Fruit fly (Drosophila melanogaster) whole organism, embryonic: ENCODE measurements around the gene yellow-g.

Experiments used
- Atf6 ChIP-seq: fragments of 200-800 bp; sonication (Bioruptor generic); IDR thresholded peaks from 2 replicates; pipeline ENCODE4 v1.3.6; 2022; ENCODE audit warnings: missing biosample characterization, missing genetic modification characterization
- BEAF-32 ChIP-seq: fragments of 200-800 bp; sonication (Bioruptor generic); optimal IDR thresholded peaks from 3 replicates; lab custom pipeline; 2017; ENCODE audit warnings: missing biosample characterization, missing genetic modification characterization, mild to moderate bottlenecking, moderate library complexity, missing genetic modification reagents
- CG11093 ChIP-seq: fragments of 200-800 bp; sonication (Bioruptor generic); IDR thresholded peaks from 3 replicates; pipeline ENCODE4 v1.3.6; 2022; ENCODE audit warnings: missing biosample characterization, missing genetic modification characterization
- CG13123 ChIP-seq: fragments of 200-800 bp; sonication (Bioruptor generic); optimal IDR thresholded peaks from 2 replicates; lab custom pipeline; 2016; ENCODE audit warnings: missing biosample characterization, missing genetic modification characterization
- CG13296 ChIP-seq: fragments of 200-800 bp; sonication (Bioruptor generic); optimal IDR thresholded peaks from 3 replicates; lab custom pipeline; 2018; ENCODE audit warnings: missing biosample characterization, mild to moderate bottlenecking, missing genetic modification characterization
- CG15696 ChIP-seq: fragments of 200-800 bp; sonication (Bioruptor generic); optimal IDR thresholded peaks from 2 replicates; lab custom pipeline; 2019; ENCODE audit warnings: missing biosample characterization, mild to moderate bottlenecking, missing genetic modification characterization, moderate library complexity
- CG1602 ChIP-seq: fragments of 200-800 bp; sonication (Bioruptor generic); optimal IDR thresholded peaks from 3 replicates; lab custom pipeline; 2016; ENCODE audit warnings: missing biosample characterization, missing genetic modification characterization
- CG17829 ChIP-seq: fragments of 200-800 bp; optimal IDR thresholded peaks from 2 replicates; lab custom pipeline; 2019; ENCODE audit warnings: missing biosample characterization, mild to moderate bottlenecking, missing genetic modification characterization, moderate library complexity
- CG17912 ChIP-seq: fragments of 200-800 bp; sonication (Bioruptor generic); optimal IDR thresholded peaks from 2 replicates; lab custom pipeline; 2018; ENCODE audit warnings: missing biosample characterization, mild to moderate bottlenecking, missing genetic modification characterization
- CG18011 ChIP-seq: fragments of 200-800 bp; sonication (Bioruptor generic); optimal IDR thresholded peaks from 2 replicates; lab custom pipeline; 2017; ENCODE audit warnings: missing biosample characterization, missing genetic modification characterization, mild to moderate bottlenecking, moderate library complexity, missing genotype
- CG42726 ChIP-seq: fragments of 200-800 bp; sonication (Bioruptor generic); IDR thresholded peaks from 2 replicates; pipeline ENCODE4 v1.3.6; 2022; ENCODE audit warnings: missing biosample characterization, missing genetic modification characterization; ENCODE audit not compliant: partially characterized antibody
- CG4404 ChIP-seq: fragments of 200-800 bp; sonication (Bioruptor generic); IDR thresholded peaks from 2 replicates; pipeline ENCODE4 v1.3.6; 2022; ENCODE audit warnings: missing biosample characterization, missing genetic modification characterization
- CG6272 ChIP-seq: fragments of 200-800 bp; sonication (Bioruptor generic); IDR thresholded peaks from 2 replicates; pipeline ENCODE4 v1.3.6; 2022; ENCODE audit warnings: missing biosample characterization, missing genetic modification characterization
- CG6813 ChIP-seq: fragments of 200-800 bp; sonication (Bioruptor generic); optimal IDR thresholded peaks from 2 replicates; lab custom pipeline; 2017; ENCODE audit warnings: missing biosample characterization, missing genetic modification characterization, mild to moderate bottlenecking, moderate library complexity, missing genetic modification reagents
- CG7745 ChIP-seq: fragments of 200-800 bp; sonication (Bioruptor generic); optimal IDR thresholded peaks from 2 replicates; lab custom pipeline; 2018; ENCODE audit warnings: missing biosample characterization, mild to moderate bottlenecking, missing genetic modification characterization, moderate library complexity
- CG8924 ChIP-seq: fragments of 200-800 bp; optimal IDR thresholded peaks from 3 replicates; lab custom pipeline; 2019; ENCODE audit warnings: missing biosample characterization, mild to moderate bottlenecking, missing genetic modification characterization, moderate library complexity
- CG9797 ChIP-seq: fragments of 200-800 bp; sonication (Bioruptor generic); optimal IDR thresholded peaks from 3 replicates; lab custom pipeline; 2018; ENCODE audit warnings: missing biosample characterization, mild to moderate bottlenecking, missing genetic modification characterization
- Dfd ChIP-seq, 2 experiments: fragments of >200 bp; optimal IDR thresholded peaks; 2 replicates each; lab custom pipeline; 2017; ENCODE audit warnings: missing biosample characterization in 2 of 2, missing genetic modification characterization in 2 of 2
- E2f2 ChIP-seq: fragments of 200-800 bp; sonication (Bioruptor generic); IDR thresholded peaks from 2 replicates; pipeline ENCODE4 v1.3.6; 2022; ENCODE audit warnings: missing biosample characterization, missing genetic modification characterization
- ERR ChIP-seq: fragments of 200-800 bp; sonication (Bioruptor generic); optimal IDR thresholded peaks from 2 replicates; lab custom pipeline; 2016; ENCODE audit warnings: missing biosample characterization, missing genetic modification characterization
- Hey ChIP-seq: fragments of 200-800 bp; sonication (Bioruptor generic); optimal IDR thresholded peaks from 3 replicates; lab custom pipeline; 2018; ENCODE audit warnings: missing biosample characterization, mild to moderate bottlenecking, missing genetic modification characterization
- Lhr ChIP-seq: fragments of 200-800 bp; sonication (Bioruptor generic); optimal IDR thresholded peaks from 3 replicates; lab custom pipeline; 2017; ENCODE audit warnings: mild to moderate bottlenecking, missing biosample characterization, missing genetic modification reagents, missing genetic modification characterization
- Lpt ChIP-seq: fragments of >200 bp; optimal IDR thresholded peaks from 2 replicates; lab custom pipeline; 2018; ENCODE audit warnings: missing biosample characterization, missing genetic modification characterization
- Meics ChIP-seq: fragments of 200-800 bp; sonication (Bioruptor generic); optimal IDR thresholded peaks from 2 replicates; lab custom pipeline; 2017; ENCODE audit warnings: missing biosample characterization, mild to moderate bottlenecking, missing genetic modification characterization
- NfI ChIP-seq: fragments of 200-800 bp; sonication (Bioruptor generic); optimal IDR thresholded peaks from 3 replicates; lab custom pipeline; 2018; ENCODE audit warnings: missing biosample characterization, mild to moderate bottlenecking, missing genetic modification characterization, moderate library complexity
- PHDP ChIP-seq: fragments of 200-800 bp; sonication (Bioruptor generic); optimal IDR thresholded peaks from 3 replicates; lab custom pipeline; 2018; ENCODE audit warnings: missing biosample characterization, mild to moderate bottlenecking, missing genetic modification characterization, moderate library complexity
- Ravus ChIP-seq: fragments of 200-800 bp; sonication (Bioruptor generic); IDR thresholded peaks from 2 replicates; pipeline ENCODE4 v1.3.6; 2022; ENCODE audit warnings: missing biosample characterization, missing genetic modification characterization
- Rx ChIP-seq: fragments of 200-800 bp; sonication (Bioruptor generic); IDR thresholded peaks from 2 replicates; pipeline ENCODE4 v1.3.6; 2022; ENCODE audit warnings: missing biosample characterization, missing genetic modification characterization
- Sin3A ChIP-seq: fragments of >200 bp; optimal IDR thresholded peaks from 2 replicates; lab custom pipeline; 2018
- Vsx1 ChIP-seq: fragments of 200-800 bp; sonication (Bioruptor generic); optimal IDR thresholded peaks from 2 replicates; lab custom pipeline; 2017; ENCODE audit warnings: missing biosample characterization, mild to moderate bottlenecking, missing genetic modification characterization, missing genetic modification reagents
- ara ChIP-seq: fragments of 200-800 bp; sonication (Bioruptor generic); IDR thresholded peaks from 2 replicates; pipeline ENCODE4 v1.3.6; 2022; ENCODE audit warnings: missing biosample characterization, missing genetic modification characterization
- fru ChIP-seq: fragments of >200 bp; optimal IDR thresholded peaks from 2 replicates; lab custom pipeline; 2017
- fu2 ChIP-seq: fragments of 200-800 bp; sonication (Bioruptor generic); optimal IDR thresholded peaks from 2 replicates; lab custom pipeline; 2016; ENCODE audit warnings: missing biosample characterization, missing genetic modification characterization
- gcm ChIP-seq: fragments of 200-800 bp; sonication (Bioruptor generic); optimal IDR thresholded peaks from 2 replicates; lab custom pipeline; 2019; ENCODE audit warnings: missing biosample characterization, mild to moderate bottlenecking, missing genetic modification characterization, moderate library complexity
- gcm2 ChIP-seq: fragments of 200-800 bp; sonication (Bioruptor generic); optimal IDR thresholded peaks from 2 replicates; lab custom pipeline; 2016; ENCODE audit warnings: missing biosample characterization, missing genetic modification characterization
- h ChIP-seq: fragments of >200 bp; optimal IDR thresholded peaks from 2 replicates; lab custom pipeline; 2017
- ind ChIP-seq: fragments of 200-800 bp; sonication (Bioruptor generic); optimal IDR thresholded peaks from 3 replicates; lab custom pipeline; 2016; ENCODE audit warnings: missing biosample characterization, missing genetic modification characterization
- knrl ChIP-seq: fragments of 200-800 bp; sonication (Bioruptor generic); IDR thresholded peaks from 3 replicates; pipeline ENCODE4 v1.3.6; 2022; ENCODE audit warnings: missing biosample characterization, missing genetic modification characterization; ENCODE audit not compliant: partially characterized antibody
- lab ChIP-seq: fragments of 200-800 bp; sonication (Bioruptor generic); optimal IDR thresholded peaks from 3 replicates; lab custom pipeline; 2017; ENCODE audit warnings: missing biosample characterization, missing genetic modification characterization, mild to moderate bottlenecking, moderate library complexity, missing genetic modification reagents
- mirr ChIP-seq: fragments of 200-800 bp; sonication (Bioruptor generic); optimal IDR thresholded peaks from 3 replicates; lab custom pipeline; 2018; ENCODE audit warnings: missing biosample characterization, mild to moderate bottlenecking, missing genetic modification characterization
- otp ChIP-seq: fragments of 200-800 bp; sonication (Bioruptor generic); IDR thresholded peaks from 3 replicates; pipeline ENCODE4, ENCODE4 v1.3.6; 2022; ENCODE audit warnings: missing biosample characterization, missing genetic modification characterization
- peb ChIP-seq: fragments of 200-800 bp; sonication (Bioruptor generic); IDR thresholded peaks from 2 replicates; pipeline ENCODE4 v1.3.6; 2022; ENCODE audit warnings: missing biosample characterization, missing genetic modification characterization
- pros ChIP-seq: fragments of 200-800 bp; sonication (Bioruptor generic); optimal IDR thresholded peaks from 3 replicates; lab custom pipeline; 2019; ENCODE audit warnings: missing biosample characterization, mild to moderate bottlenecking, missing genetic modification characterization, moderate library complexity
- pzg ChIP-seq: fragments of 200-800 bp; sonication (Bioruptor generic); optimal IDR thresholded peaks from 3 replicates; lab custom pipeline; 2018; ENCODE audit warnings: missing biosample characterization, mild to moderate bottlenecking, missing genetic modification characterization, moderate library complexity
- ro ChIP-seq: fragments of 200-800 bp; sonication (Bioruptor generic); IDR thresholded peaks from 2 replicates; pipeline ENCODE4 v1.3.6; 2022; ENCODE audit warnings: missing biosample characterization, missing genetic modification characterization
- sens-2 ChIP-seq: fragments of 200-800 bp; sonication (Bioruptor generic); IDR thresholded peaks from 2 replicates; pipeline ENCODE4 v1.3.6; 2022; ENCODE audit warnings: missing biosample characterization, missing genetic modification characterization
- sr ChIP-seq: fragments of 200-800 bp; sonication (Bioruptor generic); IDR thresholded peaks from 3 replicates; pipeline ENCODE4 v1.3.6; 2022; ENCODE audit warnings: missing biosample characterization, missing genetic modification characterization
- ssp ChIP-seq: fragments of 200-800 bp; sonication (Bioruptor generic); IDR thresholded peaks from 2 replicates; pipeline ENCODE4 v1.3.6; 2022; ENCODE audit warnings: missing biosample characterization, missing genetic modification characterization
- stwl ChIP-seq: fragments of 200-800 bp; sonication (Bioruptor generic); optimal IDR thresholded peaks from 3 replicates; lab custom pipeline; 2018; ENCODE audit warnings: missing biosample characterization, mild to moderate bottlenecking, missing genetic modification characterization, moderate library complexity
- tin ChIP-seq: fragments of 200-800 bp; sonication (Bioruptor generic); optimal IDR thresholded peaks from 3 replicates; lab custom pipeline; 2016; ENCODE audit warnings: missing biosample characterization, missing genetic modification characterization
- z ChIP-seq: fragments of 200-800 bp; sonication (Bioruptor generic); IDR thresholded peaks from 3 replicates; pipeline ENCODE4 v1.3.6; 2022; ENCODE audit warnings: missing biosample characterization, missing genetic modification characterization
- zf30C ChIP-seq: fragments of 200-800 bp; sonication (Bioruptor generic); optimal IDR thresholded peaks from 3 replicates; lab custom pipeline; 2018; ENCODE audit warnings: missing biosample characterization, mild to moderate bottlenecking, missing genetic modification characterization

yellow-g gene

DNA sequence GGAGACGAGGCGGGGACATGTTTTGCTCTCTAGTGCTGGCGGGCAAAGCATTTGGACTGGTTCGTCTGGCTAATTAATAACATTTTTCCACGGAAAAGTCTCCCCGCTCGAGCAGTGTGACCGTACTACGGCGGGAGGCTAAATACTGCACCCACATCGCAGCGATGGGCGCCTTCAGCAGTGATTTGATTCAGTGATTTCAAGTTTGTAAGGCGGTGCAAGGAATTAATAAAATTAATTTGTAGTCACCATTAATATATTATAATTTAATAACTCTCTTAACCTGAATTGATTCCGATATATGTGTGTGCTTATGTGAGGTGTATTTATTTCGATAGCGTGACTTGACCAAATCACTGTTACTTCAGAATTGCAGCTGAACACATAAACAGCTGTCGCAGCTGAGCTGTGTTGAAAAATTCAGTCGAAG, 10.0 kb downstream of the yellow-g start, which contains the start of the genes oxt and CG13807 (continued):
- TF ChIP-seq zf30C (GFP tag; lab: Kevin White, UChicago) (no peak), ERR (no peak), stwl (tag; lab: Kevin White, UChicago) (peak; percentile 86), CG42726 (GFP tag; lab: Robert Waterston, UW) (no peak), CG6272 (GFP tag; lab: Robert Waterston, UW) (peak; percentile 86), Vsx1 (peak; percentile 94), fru (lab: Kevin White, UChicago) (no peak), sr (GFP tag; lab: Robert Waterston, UW) (peak; percentile 44; the same call in 1 of the 3 replicates), Dfd (GFP tag; optimal IDR thresholded peaks at IDR 0.05; lab: Kevin White, UChicago) (no peak), Rx (GFP tag; lab: Robert Waterston, UW) (peak; percentile 80), CG11093 (GFP tag; lab: Robert Waterston, UW) (peak; percentile 84), CG7745 (tag; lab: Kevin White, UChicago) (no peak), knrl (GFP tag; lab: Robert Waterston, UW) (peak; percentile 18; the same call in 1 of the 3 replicates), ind (GFP tag; lab: Kevin White, UChicago) (peak; percentile 87), CG6813 (GFP tag; lab: Kevin White, UChicago) (peak; percentile 45), Meics (peak; percentile 85), E2f2 (GFP tag; lab: Robert Waterston, UW) (peak; percentile 70), ssp (GFP tag; lab: Robert Waterston, UW) (peak; percentile 82), Hey (tag; lab: Kevin White, UChicago) (peak; percentile 44), Ravus (peak; percentile 54), pzg (GFP tag; lab: Kevin White, UChicago) (peak; percentile 58), tin (GFP tag; lab: Kevin White, UChicago) (peak; percentile 83), ara (GFP tag; lab: Robert Waterston, UW) (peak; percentile 89), Sin3A (lab: Kevin White, UChicago) (peak; percentile 68), lab (GFP tag; lab: Kevin White, UChicago) (peak; percentile 86), Lhr (GFP tag; lab: Kevin White, UChicago) (peak; percentile 80), otp (GFP tag; lab: Robert Waterston, UW) (peak; percentile 70), sens-2 (peak; percentile 84), h (lab: Kevin White, UChicago) (no peak), CG4404 (GFP tag; lab: Robert Waterston, UW) (peak; percentile 82), PHDP (tag; lab: Kevin White, UChicago) (peak; percentile 92), mirr (peak; percentile 58), CG1602 (peak; percentile 83), gcm (peak; percentile 90), CG18011 (GFP tag; lab: Kevin White, UChicago) (peak; percentile 82), CG13296 (peak; percentile 81), BEAF-32 (GFP tag; lab: Kevin White, UChicago) (peak; percentile 54), CG9797 (GFP tag; lab: Kevin White, UChicago) (peak; percentile 74), fu2 (GFP tag; lab: Kevin White, UChicago) (no peak), Atf6 (GFP tag; lab: Robert Waterston, UW) (peak; percentile 85), CG17912 (GFP tag; lab: Kevin White, UChicago) (peak; percentile 84), CG13123 (GFP tag; lab: Kevin White, UChicago) (peak; percentile 60), CG8924 (tag; lab: Kevin White, UChicago) (peak; percentile 86), NfI (peak; percentile 92), CG15696 (tag; lab: Kevin White, UChicago) (peak; percentile 81), ro (peak; percentile 52; the same call in 1 of the 2 replicates), peb (peak; percentile 86), CG17829 (peak; percentile 92), gcm2 (GFP tag; lab: Kevin White, UChicago) (peak; percentile 60), Lpt (GFP tag; lab: Kevin White, UChicago) (no peak), pros (GFP tag; lab: Kevin White, UChicago) (no peak), z (no peak)
